Fruit fly (Drosophila melanogaster): Measurements from ENCODE around the gene CG11360.

Gene CG11360

DNA sequence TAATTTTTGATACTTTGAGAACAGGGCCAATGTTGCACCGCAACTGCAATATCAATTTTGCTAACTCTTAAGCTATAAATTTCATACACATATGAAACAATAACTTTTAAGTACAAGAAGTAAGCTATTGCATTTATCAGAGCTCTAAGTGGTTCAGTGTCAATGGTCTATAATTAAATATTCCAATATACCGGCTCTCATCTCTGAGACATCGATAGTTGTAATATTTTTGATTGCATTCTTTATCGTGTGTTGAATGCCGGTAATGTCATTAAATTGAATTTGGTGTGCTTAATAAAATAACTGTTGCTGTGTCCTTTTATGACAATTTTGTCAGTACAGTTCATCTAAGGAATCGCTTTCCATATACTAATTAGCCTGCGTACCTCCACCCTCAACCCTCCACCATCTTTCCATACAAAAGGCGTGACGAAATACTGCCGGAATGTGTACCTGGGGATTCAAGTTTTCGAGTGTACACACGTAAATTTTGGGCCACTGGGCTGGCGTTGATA lies at the start of gene CG11360 (continued):
- no peak for TF ChIP-seq CG16863 (GFP tag; optimal IDR thresholded peaks at IDR 0.05)
- no peak for TF ChIP-seq CG3163 (GFP tag; optimal IDR thresholded peaks at IDR 0.05)
- no peak for TF ChIP-seq zen2 (GFP tag; IDR thresholded peaks at IDR 0.05; ENCODE audit: partially characterized antibody)
- TF ChIP-seq PHDP (tag; optimal IDR thresholded peaks at IDR 0.05) = no peak
- no peak for TF ChIP-seq ara (GFP tag; IDR thresholded peaks at IDR 0.05)
- no peak for TF ChIP-seq Neu2 (GFP tag; optimal IDR thresholded peaks at IDR 0.05; ENCODE audit: borderline replicate concordance)
- no peak for TF ChIP-seq Hsf (GFP tag; optimal IDR thresholded peaks at IDR 0.05)
- TF ChIP-seq stwl (tag; optimal IDR thresholded peaks at IDR 0.05) = peak; percentile 11
- no peak for TF ChIP-seq sqz (GFP tag; optimal IDR thresholded peaks at IDR 0.05)
- TF ChIP-seq ranshi (GFP tag; IDR thresholded peaks at IDR 0.05) = no peak
- peak; percentile 83 for TF ChIP-seq row (GFP tag; IDR thresholded peaks at IDR 0.05)
- no peak for TF ChIP-seq chinmo (GFP tag; IDR thresholded peaks at IDR 0.05; ENCODE audit: partially characterized antibody)
- TF ChIP-seq al (GFP tag; IDR thresholded peaks at IDR 0.05) = no peak
- no peak for TF ChIP-seq CG2129 (GFP tag; IDR thresholded peaks at IDR 0.05; ENCODE audit: partially characterized antibody)
- no peak for TF ChIP-seq CG18619 (GFP tag; optimal IDR thresholded peaks at IDR 0.05)
- no peak for TF ChIP-seq her (GFP tag; optimal IDR thresholded peaks at IDR 0.05)
- peak; percentile 86; the same call in 2 of the 3 replicates for TF ChIP-seq CG34422 (GFP tag; IDR thresholded peaks at IDR 0.05)
- no peak for TF ChIP-seq ken (GFP tag; IDR thresholded peaks at IDR 0.05)
- no peak for TF ChIP-seq dan (GFP tag; IDR thresholded peaks at IDR 0.05)
- no peak for TF ChIP-seq Dp (GFP tag; optimal IDR thresholded peaks at IDR 0.05)
- no peak for TF ChIP-seq zf30C (GFP tag; optimal IDR thresholded peaks at IDR 0.05)
- TF ChIP-seq CG17612 (GFP tag; IDR thresholded peaks at IDR 0.05) = no peak
- TF ChIP-seq jumu (GFP tag; optimal IDR thresholded peaks at IDR 0.05) = no peak
- peak; percentile 45; the same call in 1 of the 3 replicates for TF ChIP-seq vnd (GFP tag; IDR thresholded peaks at IDR 0.05; ENCODE audit: partially characterized antibody)
- no peak for TF ChIP-seq E2f1 (GFP tag; IDR thresholded peaks at IDR 0.05)
- TF ChIP-seq lbe (GFP tag; optimal IDR thresholded peaks at IDR 0.05) = no peak
- TF ChIP-seq CG17829 (tag; optimal IDR thresholded peaks at IDR 0.05) = no peak
- no peak for TF ChIP-seq bsh (GFP tag; optimal IDR thresholded peaks at IDR 0.05)
- no peak for TF ChIP-seq usp (GFP tag; optimal IDR thresholded peaks at IDR 0.05)
- no peak for TF ChIP-seq Mrtf (GFP tag; IDR thresholded peaks at IDR 0.05)
- TF ChIP-seq CG16813 (GFP tag; IDR thresholded peaks at IDR 0.05; ENCODE audit: partially characterized antibody) = peak; percentile 58; the same call in 2 of the 3 replicates
- TF ChIP-seq CG14667 (GFP tag; IDR thresholded peaks at IDR 0.05) = no peak
- TF ChIP-seq gcm2 (GFP tag; optimal IDR thresholded peaks at IDR 0.05) = no peak
- no peak for TF ChIP-seq pita (GFP tag; optimal IDR thresholded peaks at IDR 0.05)
- TF ChIP-seq CG9797 (GFP tag; optimal IDR thresholded peaks at IDR 0.05) = no peak
- no peak for TF ChIP-seq run (tag; optimal IDR thresholded peaks at IDR 0.05)
- no peak for TF ChIP-seq slbo (GFP tag; IDR thresholded peaks at IDR 0.05)
- no peak for TF ChIP-seq Ada2b (GFP tag; IDR thresholded peaks at IDR 0.05)
- TF ChIP-seq Jarid2 (GFP tag; optimal IDR thresholded peaks at IDR 0.05) = no peak
- peak; percentile 34; the same call in 1 of the 2 replicates for TF ChIP-seq CG14441 (GFP tag; IDR thresholded peaks at IDR 0.05)
- TF ChIP-seq shn (GFP tag; optimal IDR thresholded peaks at IDR 0.05) = no peak
- no peak for TF ChIP-seq CG14014 (GFP tag; IDR thresholded peaks at IDR 0.05)
- TF ChIP-seq lab (GFP tag; optimal IDR thresholded peaks at IDR 0.05) = no peak
- no peak for TF ChIP-seq Doc2 (GFP tag; IDR thresholded peaks at IDR 0.05)
- TF ChIP-seq lmd (GFP tag; IDR thresholded peaks at IDR 0.05) = no peak
- no peak for TF ChIP-seq CG6272 (GFP tag; IDR thresholded peaks at IDR 0.05)
- no peak for TF ChIP-seq Atf-2 (GFP tag; optimal IDR thresholded peaks at IDR 0.05)
- no peak for TF ChIP-seq CG12299 (tag; optimal IDR thresholded peaks at IDR 0.05)
- TF ChIP-seq hbn (GFP tag; IDR thresholded peaks at IDR 0.05; ENCODE audit: partially characterized antibody) = no peak
- TF ChIP-seq kah (GFP tag; optimal IDR thresholded peaks at IDR 0.05) = no peak
- no peak for TF ChIP-seq dysf (GFP tag; IDR thresholded peaks at IDR 0.05)
